Worm (Caenorhabditis elegans) whole organism, mixed stage, embryonic: Measurements from ENCODE around the gene syx-4.
A peak's percentile ranks its signal among the peaks of the same experiment; 100 is the strongest.

Source experiments
- M03D4.4 ChIP-seq: sonication (generic microtip); optimal IDR thresholded peaks from 2 replicates; lab custom pipeline; 2017; ENCODE audit warnings: mild to moderate bottlenecking, missing genetic modification characterization, missing compliant biosample characterization
- bed-3 ChIP-seq: fragments of 200-800 bp; sonication (Bioruptor generic); optimal IDR thresholded peaks from 3 replicates; lab custom pipeline; 2018; ENCODE audit warnings: mild to moderate bottlenecking, missing genetic modification characterization, moderate library complexity, missing compliant biosample characterization
- blmp-1 ChIP-seq: fragments of 150-350 bp; optimal IDR thresholded peaks from 2 replicates; lab custom pipeline; 2014; ENCODE audit warnings: missing biosample characterization, missing genetic modification characterization
- ceh-39 ChIP-seq: fragments of 150-350 bp; optimal IDR thresholded peaks from 2 replicates; lab custom pipeline; 2014; ENCODE audit warnings: missing biosample characterization, missing genetic modification characterization
- ceh-43 ChIP-seq: fragments of 200-800 bp; sonication (Bioruptor generic); optimal IDR thresholded peaks from 2 replicates; lab custom pipeline; 2018; ENCODE audit warnings: mild to moderate bottlenecking, missing genetic modification characterization, moderate library complexity, missing compliant biosample characterization
- ceh-83 ChIP-seq: fragments of 200-800 bp; sonication (Bioruptor generic); optimal IDR thresholded peaks from 2 replicates; lab custom pipeline; 2018; ENCODE audit warnings: mild to moderate bottlenecking, missing genetic modification characterization, missing compliant biosample characterization
- ces-1 ChIP-seq: fragments of 150-350 bp; optimal IDR thresholded peaks from 2 replicates; lab custom pipeline; 2014; ENCODE audit warnings: missing biosample characterization, missing genetic modification reagents, missing genetic modification characterization
- cnd-1 ChIP-seq: fragments of 200-800 bp; sonication (Bioruptor generic); optimal IDR thresholded peaks from 2 replicates; lab custom pipeline; 2018; ENCODE audit warnings: mild to moderate bottlenecking, missing genetic modification characterization, missing compliant biosample characterization
- drap-1 ChIP-seq: fragments of 200-800 bp; sonication (Bioruptor generic); optimal IDR thresholded peaks from 3 replicates; lab custom pipeline; 2018; ENCODE audit warnings: mild to moderate bottlenecking, missing genetic modification characterization, missing compliant biosample characterization
- elt-1 ChIP-seq: sonication (generic microtip); optimal IDR thresholded peaks from 2 replicates; lab custom pipeline; 2017; ENCODE audit warnings: missing genetic modification characterization, mild to moderate bottlenecking, missing compliant biosample characterization, antibody characterized with exemption, moderate library complexity, borderline replicate concordance; ENCODE audit not compliant: insufficient read depth
- elt-3 ChIP-seq: fragments of 150-350 bp; optimal IDR thresholded peaks from 2 replicates; lab custom pipeline; 2014; ENCODE audit warnings: missing biosample characterization, missing genetic modification characterization
- flh-1 ChIP-seq: fragments of 200-800 bp; sonication (Bioruptor generic); optimal IDR thresholded peaks from 2 replicates; lab custom pipeline; 2018; ENCODE audit warnings: mild to moderate bottlenecking, missing genetic modification characterization, moderate library complexity, missing compliant biosample characterization
- ham-2 ChIP-seq: fragments of 200-800 bp; sonication (Bioruptor generic); optimal IDR thresholded peaks from 2 replicates; lab custom pipeline; 2018; ENCODE audit warnings: mild to moderate bottlenecking, missing genetic modification characterization, missing compliant biosample characterization
- hlh-1 ChIP-seq: fragments of 150-350 bp; optimal IDR thresholded peaks from 2 replicates; lab custom pipeline; 2014; ENCODE audit warnings: missing biosample characterization, missing genetic modification reagents, missing genetic modification characterization
- lin-13 ChIP-seq: fragments of 150-350 bp; optimal IDR thresholded peaks from 2 replicates; lab custom pipeline; 2014; ENCODE audit warnings: missing biosample characterization, missing genetic modification characterization
- lin-32 ChIP-seq: fragments of 200-800 bp; sonication (Bioruptor generic); optimal IDR thresholded peaks from 2 replicates; lab custom pipeline; 2018; ENCODE audit warnings: mild to moderate bottlenecking, missing genetic modification characterization, missing compliant biosample characterization
- lsy-2 ChIP-seq: fragments of 150-350 bp; optimal IDR thresholded peaks from 2 replicates; lab custom pipeline; 2014; ENCODE audit warnings: missing biosample characterization, missing genetic modification characterization
- mab-5 ChIP-seq: fragments of 150-350 bp; optimal IDR thresholded peaks from 2 replicates; lab custom pipeline; 2014; ENCODE audit warnings: missing biosample characterization, missing genetic modification characterization
- mep-1 ChIP-seq: fragments of 150-350 bp; optimal IDR thresholded peaks from 2 replicates; lab custom pipeline; 2017; ENCODE audit warnings: missing biosample characterization, missing genetic modification reagents, missing genetic modification characterization, inconsistent platforms
- mls-2 ChIP-seq: sonication (generic microtip); optimal IDR thresholded peaks from 2 replicates; lab custom pipeline; 2016; ENCODE audit warnings: mild to moderate bottlenecking, missing genetic modification characterization, moderate library complexity, missing compliant biosample characterization
- nhr-12 ChIP-seq: fragments of 150-350 bp; optimal IDR thresholded peaks from 2 replicates; lab custom pipeline; 2014; ENCODE audit warnings: missing biosample characterization, missing genetic modification characterization
- nhr-2 ChIP-seq: fragments of 150-350 bp; optimal IDR thresholded peaks from 2 replicates; lab custom pipeline; 2014; ENCODE audit warnings: missing biosample characterization, missing genetic modification characterization
- nhr-237 ChIP-seq: fragments of 150-350 bp; optimal IDR thresholded peaks from 2 replicates; lab custom pipeline; 2014; ENCODE audit warnings: missing biosample characterization, missing genetic modification characterization
- nhr-28 ChIP-seq: fragments of 150-350 bp; optimal IDR thresholded peaks from 2 replicates; lab custom pipeline; 2014; ENCODE audit warnings: missing biosample characterization, missing genetic modification characterization
- nhr-76 ChIP-seq: sonication (generic microtip); optimal IDR thresholded peaks from 2 replicates; lab custom pipeline; 2017; ENCODE audit warnings: missing biosample characterization, missing genetic modification characterization
- pha-4 ChIP-seq: fragments of 150-350 bp; optimal IDR thresholded peaks from 2 replicates; lab custom pipeline; 2018; ENCODE audit warnings: missing biosample characterization, missing genetic modification reagents, missing genetic modification characterization
- sem-2 ChIP-seq: fragments of 200-800 bp; sonication (Bioruptor generic); optimal IDR thresholded peaks from 2 replicates; lab custom pipeline; 2018; ENCODE audit warnings: mild to moderate bottlenecking, missing genetic modification characterization, missing compliant biosample characterization
- snpc-4 ChIP-seq: fragments of 150-350 bp; optimal IDR thresholded peaks from 2 replicates; lab custom pipeline; 2014; ENCODE audit warnings: missing biosample characterization, missing genetic modification characterization
- sptf-1 ChIP-seq: sonication (generic microtip); optimal IDR thresholded peaks from 2 replicates; lab custom pipeline; 2017; ENCODE audit warnings: mild to moderate bottlenecking, missing genetic modification characterization, moderate library complexity, missing compliant biosample characterization
- tbx-8 ChIP-seq: fragments of 200-800 bp; sonication (Bioruptor generic); optimal IDR thresholded peaks from 2 replicates; lab custom pipeline; 2018; ENCODE audit warnings: mild to moderate bottlenecking, missing genetic modification characterization, moderate library complexity, missing compliant biosample characterization
- unc-120 ChIP-seq: sonication (generic microtip); optimal IDR thresholded peaks from 2 replicates; lab custom pipeline; 2017; ENCODE audit warnings: missing genetic modification characterization, missing compliant biosample characterization; ENCODE audit not compliant: poor library complexity, severe bottlenecking
- unc-39 ChIP-seq: fragments of 150-350 bp; optimal IDR thresholded peaks from 2 replicates; lab custom pipeline; 2014; ENCODE audit warnings: missing biosample characterization, missing genetic modification characterization
- unc-62 ChIP-seq: fragments of 150-350 bp; optimal IDR thresholded peaks from 2 replicates; lab custom pipeline; 2014; ENCODE audit warnings: missing biosample characterization, missing genetic modification reagents, missing genetic modification characterization
- zip-8 ChIP-seq: fragments of 150-350 bp; optimal IDR thresholded peaks from 2 replicates; lab custom pipeline; 2014; ENCODE audit warnings: missing biosample characterization, missing genetic modification characterization
- ztf-11 ChIP-seq: fragments of 150-350 bp; optimal IDR thresholded peaks from 2 replicates; lab custom pipeline; 2014; ENCODE audit warnings: missing biosample characterization, missing genetic modification characterization

The syx-4 gene

ce11 chrIV:8431567-8432458, 25.3 kb upstream of the syx-4 start:
- TF ChIP-seq lin-13 (tag; lab: Kevin White, UChicago) (peak; percentile 54), sem-2 (no peak), nhr-237 (tag; lab: Kevin White, UChicago) (peak; percentile 36), hlh-1 (tag; lab: Kevin White, UChicago) (peak; percentile 52), flh-1 (GFP tag; lab: Kevin White, UChicago) (no peak), unc-39 (no peak), mep-1 (peak; percentile 20), unc-62 (GFP tag; lab: Kevin White, UChicago) (peak; percentile 55), M03D4.4 (tag; lab: Kevin White, UChicago) (no peak), ham-2 (peak; percentile 74), nhr-12 (tag; lab: Kevin White, UChicago) (peak; percentile 10), lsy-2 (tag; lab: Kevin White, UChicago) (peak; percentile 83), elt-3 (tag; lab: Kevin White, UChicago) (no peak), ces-1 (GFP tag; lab: Kevin White, UChicago) (peak; percentile 90), elt-1 (tag; lab: Kevin White, UChicago) (no peak), ceh-43 (no peak), cnd-1 (tag; lab: Kevin White, UChicago) (peak; percentile 16), zip-8 (no peak), snpc-4 (no peak), ceh-83 (GFP tag; lab: Kevin White, UChicago) (no peak), pha-4 (peak; percentile 68), lin-32 (GFP tag; lab: Kevin White, UChicago) (no peak), nhr-2 (tag; lab: Kevin White, UChicago) (peak; percentile 31), mls-2 (tag; lab: Kevin White, UChicago) (no peak), ztf-11 (no peak)

ce11 chrIV:8432709-8433108, 24.4 kb upstream of the syx-4 start, which contains the start of the genes T26A8.4 and pdtf-1:
Gene T26A8.4, minus strand, starts transcription at chrIV:8432893.
Gene pdtf-1, plus strand, starts transcription at chrIV:8433038.
- TF ChIP-seq bed-3 (GFP tag; lab: Kevin White, UChicago) (no peak), ceh-83 (GFP tag; lab: Kevin White, UChicago) (peak; percentile 80), ceh-43 (peak; percentile 51), unc-120 (tag; lab: Kevin White, UChicago) (peak; percentile 51), sptf-1 (tag; lab: Kevin White, UChicago) (peak; percentile 80), elt-3 (tag; lab: Kevin White, UChicago) (peak; percentile 46), unc-39 (no peak), nhr-28 (tag; lab: Kevin White, UChicago) (no peak), drap-1 (GFP tag; lab: Kevin White, UChicago) (peak; percentile 64), nhr-2 (tag; lab: Kevin White, UChicago) (peak; percentile 64), blmp-1 (tag; lab: Kevin White, UChicago) (peak; percentile 23), ces-1 (GFP tag; lab: Kevin White, UChicago) (peak; percentile 83), pha-4 (peak; percentile 98), mls-2 (tag; lab: Kevin White, UChicago) (peak; percentile 49), sem-2 (peak; percentile 16), mep-1 (peak; percentile 99), lin-32 (GFP tag; lab: Kevin White, UChicago) (no peak), nhr-237 (tag; lab: Kevin White, UChicago) (peak; percentile 95), ham-2 (peak; percentile 76), mab-5 (tag; lab: Kevin White, UChicago) (peak; percentile 38), lsy-2 (tag; lab: Kevin White, UChicago) (peak; percentile 99), hlh-1 (tag; lab: Kevin White, UChicago) (peak; percentile 97), M03D4.4 (tag; lab: Kevin White, UChicago) (peak; percentile 35), lin-13 (tag; lab: Kevin White, UChicago) (peak; percentile 91), nhr-76 (tag; lab: Kevin White, UChicago) (no peak), cnd-1 (tag; lab: Kevin White, UChicago) (peak; percentile 63), elt-1 (tag; lab: Kevin White, UChicago) (no peak), ztf-11 (peak; percentile 81), snpc-4 (no peak), zip-8 (peak; percentile 25), unc-62 (GFP tag; lab: Kevin White, UChicago) (peak; percentile 89), flh-1 (GFP tag; lab: Kevin White, UChicago) (no peak), tbx-8 (no peak), ceh-39 (peak; percentile 100), nhr-12 (tag; lab: Kevin White, UChicago) (peak; percentile 66)
